Worm (Caenorhabditis elegans): ENCODE results near the gene acp-4.

The acp-4 gene

ce11 chrII:8419015-8419414, 15.9 kb downstream of the acp-4 start:
- no peak for TF ChIP-seq hnd-1 (tag; optimal IDR thresholded peaks at IDR 0.05)

- TF ChIP-seq pes-1 (GFP tag; IDR thresholded peaks at IDR 0.05) (no peak), scrt-1 (GFP tag; IDR thresholded peaks at IDR 0.05) (no peak), B0310.2 (tag; optimal IDR thresholded peaks at IDR 0.05) (no peak), hmbx-1 (tag; optimal IDR thresholded peaks at IDR 0.05) (no peak), sea-1 (GFP tag; conservative IDR thresholded peaks at IDR 0.05) (no peak), F13C5.2 (tag; optimal IDR thresholded peaks at IDR 0.05) (no peak), aly-1 (tag; optimal IDR thresholded peaks at IDR 0.05) (no peak), tbx-37 (GFP tag; conservative IDR thresholded peaks at IDR 0.05) (no peak), ama-1 (optimal IDR thresholded peaks at IDR 0.05) (no peak)
Measured at ce11 chrII:8417059-8417668, 17.7 kb downstream of the acp-4 start, which contains the start of gene fdgt-2. fdgt-2 (plus strand) TSS chrII:8417618.

- TF ChIP-seq hmg-4 (GFP tag; optimal IDR thresholded peaks at IDR 0.05), result peak; percentile 21
- TF ChIP-seq ceh-13 (GFP tag; optimal IDR thresholded peaks at IDR 0.05), result no peak
Measured at ce11 chrII:8415462-8416037, 19.4 kb downstream of the acp-4 start.

ce11 chrII:8415035-8415434, 19.9 kb downstream of the acp-4 start:
- TF ChIP-seq tbx-11 (GFP tag; IDR thresholded peaks at IDR 0.05) (no peak), B0310.2 (tag; optimal IDR thresholded peaks at IDR 0.05) (no peak), ceh-13 (GFP tag; optimal IDR thresholded peaks at IDR 0.05) (no peak), hmg-4 (GFP tag; optimal IDR thresholded peaks at IDR 0.05) (no peak), hnd-1 (tag; optimal IDR thresholded peaks at IDR 0.05) (no peak), aly-1 (tag; optimal IDR thresholded peaks at IDR 0.05) (no peak), F13C5.2 (tag; optimal IDR thresholded peaks at IDR 0.05) (no peak), hmbx-1 (tag; optimal IDR thresholded peaks at IDR 0.05) (no peak), ceh-36 (tag; optimal IDR thresholded peaks at IDR 0.05) (no peak), flt-1 (GFP tag; IDR thresholded peaks at IDR 0.05) (no peak), ets-7 (tag; optimal IDR thresholded peaks at IDR 0.05) (no peak), ama-1 (optimal IDR thresholded peaks at IDR 0.05) (no peak), sea-1 (GFP tag; conservative IDR thresholded peaks at IDR 0.05) (no peak), scrt-1 (GFP tag; IDR thresholded peaks at IDR 0.05) (no peak), tbx-37 (GFP tag; conservative IDR thresholded peaks at IDR 0.05) (no peak)

ce11 chrII:8412935-8413334, 22.0 kb downstream of the acp-4 start:
- TF ChIP-seq ama-1 (optimal IDR thresholded peaks at IDR 0.05) (no peak), scrt-1 (GFP tag; IDR thresholded peaks at IDR 0.05) (no peak), hmg-4 (GFP tag; optimal IDR thresholded peaks at IDR 0.05) (no peak)

- 0 out of 2 replicates have a peak, but pooled peaks have one; percentile 58 for TF ChIP-seq scrt-1 (GFP tag; IDR thresholded peaks at IDR 0.05)
- peak; percentile 43 for TF ChIP-seq aly-1 (tag; optimal IDR thresholded peaks at IDR 0.05)
- no peak for TF ChIP-seq tra-4 (tag; optimal IDR thresholded peaks at IDR 0.05)
- peak; percentile 21 for TF ChIP-seq ceh-36 (tag; optimal IDR thresholded peaks at IDR 0.05)
- peak; percentile 63 for TF ChIP-seq hmg-4 (GFP tag; optimal IDR thresholded peaks at IDR 0.05)
- no peak for TF ChIP-seq flt-1 (GFP tag; IDR thresholded peaks at IDR 0.05)
Measured at ce11 chrII:8412061-8412721, 22.7 kb downstream of the acp-4 start, which contains the start of gene efl-3. efl-3 (plus strand) TSS chrII:8412671.

ce11 chrII:8411002-8411401, 23.9 kb downstream of the acp-4 start:
- TF ChIP-seq sea-1 (GFP tag; conservative IDR thresholded peaks at IDR 0.05) (no peak), ets-7 (tag; optimal IDR thresholded peaks at IDR 0.05) (no peak), hmbx-1 (tag; optimal IDR thresholded peaks at IDR 0.05) (no peak), hmg-4 (GFP tag; optimal IDR thresholded peaks at IDR 0.05) (no peak), ceh-13 (GFP tag; optimal IDR thresholded peaks at IDR 0.05) (no peak), pes-1 (GFP tag; IDR thresholded peaks at IDR 0.05) (no peak), F13C5.2 (tag; optimal IDR thresholded peaks at IDR 0.05) (no peak), tbx-11 (GFP tag; IDR thresholded peaks at IDR 0.05) (no peak), tbx-37 (GFP tag; conservative IDR thresholded peaks at IDR 0.05) (no peak), ceh-36 (tag; optimal IDR thresholded peaks at IDR 0.05) (no peak), aly-1 (tag; optimal IDR thresholded peaks at IDR 0.05) (no peak), scrt-1 (GFP tag; IDR thresholded peaks at IDR 0.05) (no peak), hnd-1 (tag; optimal IDR thresholded peaks at IDR 0.05) (no peak), ama-1 (optimal IDR thresholded peaks at IDR 0.05) (no peak), tra-4 (tag; optimal IDR thresholded peaks at IDR 0.05) (no peak), B0310.2 (tag; optimal IDR thresholded peaks at IDR 0.05) (no peak), flt-1 (GFP tag; IDR thresholded peaks at IDR 0.05) (no peak)

- TF ChIP-seq B0310.2 (tag; optimal IDR thresholded peaks at IDR 0.05) (no peak), ceh-13 (GFP tag; optimal IDR thresholded peaks at IDR 0.05) (no peak), ets-7 (tag; optimal IDR thresholded peaks at IDR 0.05) (no peak), tra-4 (tag; optimal IDR thresholded peaks at IDR 0.05) (no peak), tbx-37 (GFP tag; conservative IDR thresholded peaks at IDR 0.05) (no peak), aly-1 (tag; optimal IDR thresholded peaks at IDR 0.05) (no peak), pes-1 (GFP tag; IDR thresholded peaks at IDR 0.05) (no peak), flt-1 (GFP tag; IDR thresholded peaks at IDR 0.05) (no peak), sea-1 (GFP tag; conservative IDR thresholded peaks at IDR 0.05) (no peak)
Measured at ce11 chrII:8409538-8409937, 25.4 kb downstream of the acp-4 start.

Measured in whole organism, early embryonic.